Worm (Caenorhabditis elegans) whole organism, young adult: Measurements from ENCODE around the gene his-63.

Source experiments
- B0336.3 ChIP-seq: fragments of 200-800 bp; sonication (Bioruptor generic); IDR thresholded peaks from 2 replicates; pipeline ENCODE4 v1.3.6; 2022; ENCODE audit warnings: missing genetic modification characterization, missing compliant biosample characterization
- C17E4.6 ChIP-seq: fragments of 200-800 bp; sonication (Bioruptor generic); IDR thresholded peaks from 2 replicates; pipeline ENCODE4 v1.3.6; 2022; ENCODE audit warnings: missing genetic modification reagents, missing genetic modification characterization, missing compliant biosample characterization
- K12H6.12 ChIP-seq: fragments of 200-800 bp; sonication (Bioruptor generic); optimal IDR thresholded peaks from 2 replicates; lab custom pipeline; 2018; ENCODE audit warnings: mild to moderate bottlenecking, missing genetic modification characterization, missing compliant biosample characterization
- Y95B8A.8 ChIP-seq: fragments of 200-800 bp; sonication (Bioruptor generic); IDR thresholded peaks from 2 replicates; pipeline ENCODE4 v1.3.6; 2022; ENCODE audit warnings: missing genetic modification reagents, missing genetic modification characterization, missing compliant biosample characterization
- aptf-3 ChIP-seq: fragments of 200-800 bp; sonication (Bioruptor generic); IDR thresholded peaks from 2 replicates; pipeline ENCODE4 v1.3.6; 2022; ENCODE audit warnings: missing genetic modification characterization, missing compliant biosample characterization
- attf-3 ChIP-seq: fragments of 200-800 bp; sonication (Bioruptor generic); conservative IDR thresholded peaks from 2 replicates; pipeline ENCODE4 v1.3.6; 2022; ENCODE audit warnings: missing genetic modification reagents, missing genetic modification characterization, missing compliant biosample characterization
- ccch-3 ChIP-seq: fragments of 200-800 bp; sonication (Bioruptor generic); optimal IDR thresholded peaks from 2 replicates; lab custom pipeline; 2018; ENCODE audit warnings: mild to moderate bottlenecking, missing genetic modification characterization, missing compliant biosample characterization
- cebp-1 ChIP-seq, 2 experiments: fragments of 200-800 bp in 1 of 2; sonication (Bioruptor generic) in 1 of 2; sonication (generic microtip) in 1 of 2; IDR thresholded peaks in 1 of 2; optimal IDR thresholded peaks in 1 of 2; 2 replicates each; pipeline versions ENCODE4 v1.3.6 to Lab custom; 2017 to 2022; ENCODE audit warnings: missing compliant biosample characterization in 2 of 2, missing genetic modification characterization in 2 of 2, mild to moderate bottlenecking in 1 of 2, missing genetic modification reagents in 1 of 2, moderate library complexity in 1 of 2
- ceh-40 ChIP-seq: fragments of 200-800 bp; sonication (Bioruptor generic); IDR thresholded peaks from 2 replicates; pipeline ENCODE4 v1.3.6; 2022; ENCODE audit warnings: missing genetic modification characterization, missing compliant biosample characterization
- dpl-1 ChIP-seq: fragments of 150-350 bp; optimal IDR thresholded peaks from 2 replicates; lab custom pipeline; 2014; ENCODE audit warnings: missing biosample characterization, missing genetic modification reagents, missing genetic modification characterization
- egrh-3 ChIP-seq: fragments of 200-800 bp; sonication (Bioruptor generic); IDR thresholded peaks from 2 replicates; pipeline ENCODE4 v1.3.6; 2022; ENCODE audit warnings: missing genetic modification reagents, missing genetic modification characterization, missing compliant biosample characterization
- ets-4 ChIP-seq: fragments of 200-800 bp; sonication (Bioruptor generic); optimal IDR thresholded peaks from 2 replicates; lab custom pipeline; 2018; ENCODE audit warnings: mild to moderate bottlenecking, missing genetic modification characterization, missing compliant biosample characterization
- hsf-1 ChIP-seq: fragments of 200-800 bp; sonication (Bioruptor generic); IDR thresholded peaks from 2 replicates; pipeline ENCODE4 v1.3.6; 2022; ENCODE audit warnings: missing genetic modification reagents, missing genetic modification characterization, missing compliant biosample characterization
- let-526 ChIP-seq: fragments of 200-800 bp; sonication (Bioruptor generic); IDR thresholded peaks from 2 replicates; pipeline ENCODE4 v1.3.6; 2022; ENCODE audit warnings: missing genetic modification reagents, missing genetic modification characterization, missing compliant biosample characterization
- lin-26 ChIP-seq: fragments of 200-800 bp; sonication (Bioruptor generic); IDR thresholded peaks from 2 replicates; pipeline ENCODE4 v1.3.6; 2022; ENCODE audit warnings: missing genetic modification reagents, missing genetic modification characterization, missing compliant biosample characterization
- lin-35 ChIP-seq, 3 experiments: fragments of 150-350 bp in 2 of 3; sonication (generic microtip) in 1 of 3; optimal IDR thresholded peaks; 2 replicates each; lab custom pipeline; 2014 to 2018; ENCODE audit warnings: missing biosample characterization in 3 of 3, missing genetic modification characterization in 3 of 3, missing genetic modification reagents in 3 of 3
- lin-40 ChIP-seq: sonication (generic microtip); optimal IDR thresholded peaks from 2 replicates; lab custom pipeline; 2016; ENCODE audit warnings: missing genetic modification characterization, mild to moderate bottlenecking, missing compliant biosample characterization, missing genotype, missing genetic modification reagents
- lir-1 ChIP-seq: fragments of 200-800 bp; sonication (Bioruptor generic); conservative IDR thresholded peaks from 2 replicates; pipeline ENCODE4 v1.3.6; 2022; ENCODE audit warnings: missing genetic modification reagents, missing genetic modification characterization, missing compliant biosample characterization
- lsy-27 ChIP-seq: sonication (generic microtip); optimal IDR thresholded peaks from 2 replicates; lab custom pipeline; 2017; ENCODE audit warnings: missing genetic modification characterization, mild to moderate bottlenecking, missing compliant biosample characterization, antibody characterized with exemption, missing genotype, borderline replicate concordance; ENCODE audit not compliant: insufficient read depth
- madf-3 ChIP-seq: fragments of 200-800 bp; sonication (Bioruptor generic); IDR thresholded peaks from 2 replicates; pipeline ENCODE4 v1.3.6; 2022; ENCODE audit warnings: missing genetic modification reagents, missing genetic modification characterization, missing compliant biosample characterization
- madf-8 ChIP-seq: fragments of 200-800 bp; sonication (Bioruptor generic); conservative IDR thresholded peaks from 2 replicates; pipeline ENCODE4 v1.3.6; 2022; ENCODE audit warnings: missing genetic modification reagents, missing genetic modification characterization, missing compliant biosample characterization
- mcd-1 ChIP-seq: fragments of 200-800 bp; sonication (Bioruptor generic); IDR thresholded peaks from 2 replicates; pipeline ENCODE4 v1.3.6; 2022; ENCODE audit warnings: missing genetic modification reagents, missing genetic modification characterization, missing compliant biosample characterization
- mel-28 ChIP-seq: sonication (generic microtip); optimal IDR thresholded peaks from 2 replicates; lab custom pipeline; 2016; ENCODE audit warnings: borderline replicate concordance, mild to moderate bottlenecking, missing genetic modification characterization, missing compliant biosample characterization
- nhr-179 ChIP-seq: sonication (generic microtip); optimal IDR thresholded peaks from 2 replicates; lab custom pipeline; 2016; ENCODE audit warnings: mild to moderate bottlenecking, missing genetic modification characterization, missing compliant biosample characterization
- nhr-27 ChIP-seq: fragments of 200-800 bp; sonication (Bioruptor generic); optimal IDR thresholded peaks from 2 replicates; lab custom pipeline; 2018; ENCODE audit warnings: mild to moderate bottlenecking, missing genetic modification characterization, moderate library complexity, missing compliant biosample characterization
- sea-2 ChIP-seq: fragments of 200-800 bp; sonication (Bioruptor generic); IDR thresholded peaks from 2 replicates; pipeline ENCODE4 v1.3.6; 2022; ENCODE audit warnings: missing genetic modification characterization, missing compliant biosample characterization
- somi-1 ChIP-seq: fragments of 200-800 bp; sonication (Bioruptor generic); optimal IDR thresholded peaks from 2 replicates; lab custom pipeline; 2018; ENCODE audit warnings: mild to moderate bottlenecking, missing genetic modification characterization, missing compliant biosample characterization
- tbp1 ChIP-seq: fragments of 200-800 bp; sonication (Bioruptor generic); optimal IDR thresholded peaks from 2 replicates; lab custom pipeline; 2018; ENCODE audit warnings: mild to moderate bottlenecking, missing genetic modification characterization, missing compliant biosample characterization
- unc-62 ChIP-seq: fragments of 150-350 bp; optimal IDR thresholded peaks from 2 replicates; lab custom pipeline; 2014; ENCODE audit warnings: missing biosample characterization, missing genetic modification reagents, missing genetic modification characterization
- zim-3 ChIP-seq: sonication (generic microtip); optimal IDR thresholded peaks from 2 replicates; lab custom pipeline; 2017; ENCODE audit warnings: mild to moderate bottlenecking, missing genetic modification characterization, moderate library complexity, missing compliant biosample characterization
- ztf-26 ChIP-seq: sonication (generic microtip); optimal IDR thresholded peaks from 2 replicates; lab custom pipeline; 2017; ENCODE audit warnings: missing genetic modification characterization, missing compliant biosample characterization

his-63 gene

ce11 chrIV:11425442-11425841 is 18.8 kb upstream of the his-63 start, which contains the start of gene kin-4:
TSS of gene kin-4 (plus strand) at chrIV:11425742.
- TF ChIP-seq lin-40 (no peak), zim-3 (tag; lab: Kevin White, UChicago) (no peak), sea-2 (GFP tag; lab: Robert Waterston, UW) (no peak), hsf-1 (GFP tag; lab: Robert Waterston, UW) (no peak), lir-1 (no peak), K12H6.12 (tag; lab: Kevin White, UChicago) (no peak), lsy-27 (tag; lab: Kevin White, UChicago) (no peak), ets-4 (GFP tag; lab: Kevin White, UChicago) (no peak), C17E4.6 (GFP tag; lab: Robert Waterston, UW) (no peak), lin-26 (GFP tag; lab: Robert Waterston, UW) (no peak), ccch-3 (GFP tag; lab: Kevin White, UChicago) (no peak), somi-1 (GFP tag; lab: Kevin White, UChicago) (no peak), tbp1 (GFP tag; lab: Kevin White, UChicago) (no peak), Y95B8A.8 (GFP tag; lab: Robert Waterston, UW) (no peak), mel-28 (tag; lab: Kevin White, UChicago) (no peak), lin-35 (GFP tag; optimal IDR thresholded peaks at IDR 0.05; lab: Kevin White, UChicago) (no peak), madf-3 (GFP tag; lab: Robert Waterston, UW) (no peak), madf-8 (GFP tag; lab: Robert Waterston, UW) (no peak)

- no peak for TF ChIP-seq unc-62 (GFP tag; lab: Kevin White, UChicago)
- TF ChIP-seq ccch-3 (GFP tag; lab: Kevin White, UChicago), result no peak
- no peak for TF ChIP-seq aptf-3 (GFP tag; lab: Robert Waterston, UW)
- no peak for TF ChIP-seq nhr-179 (tag; lab: Kevin White, UChicago)
- TF ChIP-seq lin-40, result no peak
- TF ChIP-seq B0336.3 (GFP tag; lab: Robert Waterston, UW), result no peak
- no peak for TF ChIP-seq ceh-40
- no peak for TF ChIP-seq let-526
- TF ChIP-seq lsy-27 (tag; lab: Kevin White, UChicago), result no peak
- no peak for TF ChIP-seq mel-28 (tag; lab: Kevin White, UChicago)
- TF ChIP-seq sea-2 (GFP tag; lab: Robert Waterston, UW), result no peak
- no peak for TF ChIP-seq attf-3 (GFP tag; lab: Robert Waterston, UW)
- no peak for TF ChIP-seq egrh-3
These were observed 18.2 kb upstream of the his-63 start, which contains the start of gene F22B3.8 for ce11 chrIV:11424830-11425229. TSS of gene F22B3.8 (minus strand) at chrIV:11424930.

- TF ChIP-seq madf-8 (GFP tag; lab: Robert Waterston, UW), result no peak
- TF ChIP-seq nhr-27 (tag; lab: Kevin White, UChicago), result no peak
- no peak for TF ChIP-seq dpl-1 (GFP tag; lab: Kevin White, UChicago)
- TF ChIP-seq ztf-26 (tag; lab: Kevin White, UChicago), result no peak
- no peak for TF ChIP-seq cebp-1 (GFP tag; IDR thresholded peaks at IDR 0.05; lab: Robert Waterston, UW)
- TF ChIP-seq cebp-1 (tag; optimal IDR thresholded peaks at IDR 0.05; lab: Kevin White, UChicago), result no peak
These were observed 15.0 kb upstream of the his-63 start, which contains the start of gene F22B3.7 for ce11 chrIV:11421696-11422095. TSS of gene F22B3.7 (minus strand) at chrIV:11421796.

- TF ChIP-seq mcd-1 (GFP tag; lab: Robert Waterston, UW), result peak; percentile 59; the same call in 1 of the 2 replicates
These were observed 10.1 kb upstream of the his-63 start, which contains the start of gene F22B3.5 for ce11 chrIV:11416724-11417123. TSS of gene F22B3.5 (minus strand) at chrIV:11416824.
